Fruit fly (Drosophila melanogaster): ENCODE measurements around the gene CG14841.

CG14841 gene

dm6 chr3R:14288669-14289383, 26.6 kb upstream of the CG14841 start, which contains the start of gene red (continued):
- TF ChIP-seq CG12769 (tag; optimal IDR thresholded peaks at IDR 0.05) (peak; percentile 88), chm (GFP tag; IDR thresholded peaks at IDR 0.05) (peak; percentile 19; the same call in 1 of the 2 replicates), Hr78 (GFP tag; optimal IDR thresholded peaks at IDR 0.05) (peak in 1 of 2 experiments; percentile 3), psq (GFP tag; optimal IDR thresholded peaks at IDR 0.05) (no peak), Meics (GFP tag; optimal IDR thresholded peaks at IDR 0.05) (peak; percentile 83), Nf-YA (GFP tag; IDR thresholded peaks at IDR 0.05) (no peak), Bgb (GFP tag; IDR thresholded peaks at IDR 0.05; ENCODE audit: partially characterized antibody) (no peak), Dad (GFP tag; optimal IDR thresholded peaks at IDR 0.05) (peak; percentile 28), Scr (GFP tag; IDR thresholded peaks at IDR 0.05; ENCODE audit: partially characterized antibody) (no peak), CrebB (tag; optimal IDR thresholded peaks at IDR 0.05) (peak; percentile 27), CG12236 (GFP tag; optimal IDR thresholded peaks at IDR 0.05) (no peak)

DNA sequence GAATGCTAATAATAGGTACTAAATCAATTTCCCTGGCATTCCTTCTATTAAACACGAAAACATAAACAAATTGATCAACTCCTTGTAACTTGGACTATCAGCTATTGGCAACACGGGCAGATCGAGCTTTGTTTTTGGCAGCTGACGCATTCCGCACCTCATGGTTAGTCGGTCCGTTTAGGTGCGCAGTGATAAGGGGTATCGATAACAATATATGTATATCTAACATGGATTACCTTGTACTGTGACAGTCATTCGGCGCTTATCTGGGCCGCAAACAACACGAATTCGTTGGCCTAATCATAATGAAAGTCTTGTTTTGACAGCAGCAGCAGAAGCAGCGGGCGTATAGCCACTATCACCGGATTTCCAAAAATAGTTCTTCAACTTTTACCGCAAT, 25.8 kb upstream of the CG14841 start:
- TF ChIP-seq h (optimal IDR thresholded peaks at IDR 0.05) (no peak), exex (tag; optimal IDR thresholded peaks at IDR 0.05) (peak; percentile 80), pan (optimal IDR thresholded peaks at IDR 0.05) (no peak), pan (GFP tag; optimal IDR thresholded peaks at IDR 0.05 in 1 of 2, IDR thresholded peaks at IDR 0.05 in 1 of 2) (peak in 1 of 2 experiments; percentile 25), Med (GFP tag) (peak; percentile 38), sug (tag; optimal IDR thresholded peaks at IDR 0.05) (peak; percentile 42), CG6254 (GFP tag; optimal IDR thresholded peaks at IDR 0.05) (peak; percentile 53), sd (tag; optimal IDR thresholded peaks at IDR 0.05) (peak; percentile 83), Hey (tag; optimal IDR thresholded peaks at IDR 0.05) (peak; percentile 78), CG8290 (GFP tag; optimal IDR thresholded peaks at IDR 0.05) (no peak), CG8290 (tag; optimal IDR thresholded peaks at IDR 0.05) (peak in 1 of 2 experiments; percentile 10), CG18599 (GFP tag; optimal IDR thresholded peaks at IDR 0.05) (no peak), mirr (GFP tag; optimal IDR thresholded peaks at IDR 0.05) (peak; percentile 85), CG12659 (GFP tag; optimal IDR thresholded peaks at IDR 0.05) (no peak), Hand (GFP tag; optimal IDR thresholded peaks at IDR 0.05) (no peak), aop (GFP tag; IDR thresholded peaks at IDR 0.05) (no peak), CG14667 (GFP tag; IDR thresholded peaks at IDR 0.05) (no peak), sr (GFP tag; IDR thresholded peaks at IDR 0.05) (no peak), zfh1 (GFP tag; IDR thresholded peaks at IDR 0.05) (no peak), salm (tag; optimal IDR thresholded peaks at IDR 0.05) (no peak), CG5953 (GFP tag; IDR thresholded peaks at IDR 0.05) (0 out of 2 replicates have a peak, but pooled peaks have one; percentile 14), D19A (tag; optimal IDR thresholded peaks at IDR 0.05) (no peak), chinmo (GFP tag; IDR thresholded peaks at IDR 0.05; ENCODE audit: partially characterized antibody) (0 out of 4 replicates have a peak, but pooled peaks have one; percentile 4), CG34376 (GFP tag; optimal IDR thresholded peaks at IDR 0.05) (peak; percentile 70)

DNA sequence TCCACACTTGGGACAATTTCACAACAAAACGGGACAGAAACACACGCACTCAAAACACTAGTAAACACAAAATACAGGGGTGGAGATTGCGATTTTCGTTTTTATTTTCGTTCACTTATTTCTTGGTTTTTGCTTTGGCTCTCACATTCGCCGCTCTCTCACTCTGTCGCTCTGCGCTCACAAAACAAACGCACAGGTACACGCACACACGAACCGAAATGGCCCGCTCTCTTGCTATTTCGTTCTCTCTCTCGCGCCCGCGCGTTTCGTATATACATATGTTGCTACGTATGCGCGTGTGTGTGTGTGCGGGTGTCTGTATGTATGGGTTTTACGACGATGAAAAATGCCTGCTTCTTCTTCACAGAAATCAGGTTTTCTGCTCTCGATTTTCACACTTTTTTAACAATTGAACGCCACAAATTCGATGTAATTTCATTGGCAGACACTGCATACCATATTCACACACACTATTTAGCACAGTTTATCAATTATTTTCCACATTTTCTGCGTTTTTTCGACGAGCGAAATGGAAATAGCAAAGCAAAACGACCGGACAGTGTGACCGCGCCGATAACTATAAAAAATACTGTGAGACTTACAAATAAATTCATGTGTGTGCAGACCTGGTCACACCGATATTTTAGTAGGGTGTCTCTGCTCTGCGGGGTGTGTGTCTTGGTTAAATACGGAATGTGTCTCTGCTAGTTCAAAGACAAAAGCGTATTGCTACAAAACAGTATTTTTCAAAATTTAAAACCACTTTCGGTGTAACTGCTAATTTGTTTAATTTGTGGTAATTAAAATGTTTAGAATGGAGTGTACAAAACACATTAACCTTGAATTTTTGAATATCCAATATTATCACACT, 24.3 kb upstream of the CG14841 start, which contains the start of gene trx:
Gene trx, minus strand, starts transcription at position 584 of the 871 bp plus-strand sequence.
- TF ChIP-seq stwl (tag; optimal IDR thresholded peaks at IDR 0.05) = peak; percentile 91
- TF ChIP-seq slbo (GFP tag; IDR thresholded peaks at IDR 0.05) = no peak
- TF ChIP-seq CG18262 (tag; optimal IDR thresholded peaks at IDR 0.05) = peak; percentile 13
- peak; percentile 56 for TF ChIP-seq nom (GFP tag; optimal IDR thresholded peaks at IDR 0.05)
- peak; percentile 27 for TF ChIP-seq CG10147 (GFP tag; optimal IDR thresholded peaks at IDR 0.05)
- TF ChIP-seq repo (GFP tag; optimal IDR thresholded peaks at IDR 0.05) = peak; percentile 5
- TF ChIP-seq salm (tag; optimal IDR thresholded peaks at IDR 0.05) = peak; percentile 17
- peak; percentile 7 for TF ChIP-seq CG12744 (GFP tag; optimal IDR thresholded peaks at IDR 0.05)
- TF ChIP-seq Trl (optimal IDR thresholded peaks at IDR 0.05) = peak; percentile 99
- TF ChIP-seq Trl (GFP tag; optimal IDR thresholded peaks at IDR 0.05) = peak; percentile 67
- peak; percentile 51 for TF ChIP-seq sqz (GFP tag; optimal IDR thresholded peaks at IDR 0.05)
- peak; percentile 33 for TF ChIP-seq p53 (GFP tag; optimal IDR thresholded peaks at IDR 0.05)
- no peak for TF ChIP-seq ab (GFP tag; optimal IDR thresholded peaks at IDR 0.05)

All from whole organism, embryonic.